Worm (Caenorhabditis elegans) whole organism, L4 larva: ENCODE results near the gene F55F10.3.

Experiments used
- F26F4.8 ChIP-seq: fragments of 200-800 bp; sonication (Bioruptor generic); conservative IDR thresholded peaks from 2 replicates; pipeline ENCODE4 v1.3.6; 2022; ENCODE audit warnings: missing genetic modification characterization, missing compliant biosample characterization
- F49E8.2 ChIP-seq: sonication (generic microtip); optimal IDR thresholded peaks from 2 replicates; lab custom pipeline; 2016; ENCODE audit warnings: missing compliant biosample characterization, mild to moderate bottlenecking, missing genetic modification characterization, borderline replicate concordance
- T20F7.1 ChIP-seq: fragments of 200-800 bp; sonication (Bioruptor generic); optimal IDR thresholded peaks from 2 replicates; lab custom pipeline; 2018; ENCODE audit warnings: mild to moderate bottlenecking, missing genetic modification characterization, missing compliant biosample characterization
- Y48G9A.11 ChIP-seq: fragments of 200-800 bp; sonication (Bioruptor generic); IDR thresholded peaks from 2 replicates; pipeline ENCODE4 v1.3.6; 2022; ENCODE audit warnings: missing genetic modification reagents, missing genetic modification characterization, missing compliant biosample characterization
- Y75B8A.6 ChIP-seq: fragments of 200-800 bp; sonication (Bioruptor generic); IDR thresholded peaks from 2 replicates; pipeline ENCODE4 v1.3.6; 2022; ENCODE audit warnings: missing genetic modification reagents, missing genetic modification characterization, missing compliant biosample characterization
- aha-1 ChIP-seq: fragments of 150-350 bp; peaks from one replicate; lab custom pipeline; 2014; ENCODE audit warnings: missing biosample characterization, missing genetic modification characterization
- attf-4 ChIP-seq: sonication (generic microtip); optimal IDR thresholded peaks from 3 replicates; lab custom pipeline; 2017; ENCODE audit warnings: missing biosample characterization, missing genetic modification characterization
- ceh-28 ChIP-seq: fragments of 150-350 bp; optimal IDR thresholded peaks from 2 replicates; lab custom pipeline; 2014; ENCODE audit warnings: missing biosample characterization, missing genetic modification reagents, missing genetic modification characterization
- daf-12 ChIP-seq: fragments of 150-350 bp; optimal IDR thresholded peaks from 2 replicates; lab custom pipeline; 2014; ENCODE audit warnings: missing biosample characterization, missing genetic modification reagents, missing genetic modification characterization
- dmd-6 ChIP-seq: fragments of 200-800 bp; sonication (Bioruptor generic); IDR thresholded peaks from 2 replicates; pipeline ENCODE4 v1.3.6; 2022; ENCODE audit warnings: missing genetic modification reagents, missing genetic modification characterization, missing compliant biosample characterization
- duxl-1 ChIP-seq: sonication (generic microtip); optimal IDR thresholded peaks from 2 replicates; lab custom pipeline; 2016; ENCODE audit warnings: mild to moderate bottlenecking, missing genetic modification characterization, moderate library complexity, missing compliant biosample characterization; ENCODE audit not compliant: poor library complexity
- gei-8 ChIP-seq: fragments of 200-800 bp; sonication (Bioruptor generic); optimal IDR thresholded peaks from 2 replicates; lab custom pipeline; 2018; ENCODE audit warnings: mild to moderate bottlenecking, missing genetic modification characterization, missing compliant biosample characterization
- hif-1 ChIP-seq, 2 experiments: sonication (generic microtip); optimal IDR thresholded peaks; 2 replicates each; lab custom pipeline; 2016 to 2017; ENCODE audit warnings: missing compliant biosample characterization in 2 of 2, missing genetic modification characterization in 2 of 2, missing genetic modification reagents in 2 of 2, missing genotype in 2 of 2, mild to moderate bottlenecking in 1 of 2
- hlh-11 ChIP-seq: fragments of 200-800 bp; sonication (Bioruptor generic); optimal IDR thresholded peaks from 2 replicates; lab custom pipeline; 2018; ENCODE audit warnings: mild to moderate bottlenecking, missing genetic modification characterization, missing compliant biosample characterization
- lim-7 ChIP-seq: fragments of 200-800 bp; sonication (Bioruptor generic); IDR thresholded peaks from 2 replicates; pipeline ENCODE4 v1.3.6; 2022; ENCODE audit warnings: missing genetic modification characterization, missing compliant biosample characterization
- lin-38 ChIP-seq: fragments of 200-800 bp; sonication (Bioruptor generic); IDR thresholded peaks from 2 replicates; pipeline ENCODE4 v1.3.6; 2022; ENCODE audit warnings: missing genetic modification reagents, missing genetic modification characterization, missing compliant biosample characterization
- madf-5 ChIP-seq, 2 experiments: fragments of 200-800 bp; sonication (Bioruptor generic); IDR thresholded peaks; 2 replicates each; pipeline ENCODE4 v1.3.6; 2022; ENCODE audit warnings: missing compliant biosample characterization in 2 of 2, missing genetic modification characterization in 2 of 2
- mdl-1 ChIP-seq, 2 experiments: fragments of 150-350 bp in 1 of 2; sonication (generic microtip) in 1 of 2; optimal IDR thresholded peaks; 2 replicates each; lab custom pipeline; 2014 to 2017; ENCODE audit warnings: missing biosample characterization in 2 of 2, missing genetic modification characterization in 2 of 2
- mes-2 ChIP-seq: sonication (generic microtip); optimal IDR thresholded peaks from 2 replicates; lab custom pipeline; 2016; ENCODE audit warnings: missing genotype, mild to moderate bottlenecking, missing genetic modification characterization, missing compliant biosample characterization; ENCODE audit not compliant: poor library complexity, severe bottlenecking
- nhr-102 ChIP-seq: sonication (generic microtip); optimal IDR thresholded peaks from 2 replicates; lab custom pipeline; 2016; ENCODE audit warnings: mild to moderate bottlenecking, missing genetic modification characterization, moderate library complexity, missing compliant biosample characterization
- nhr-41 ChIP-seq: fragments of 200-800 bp; sonication (Bioruptor generic); IDR thresholded peaks from 2 replicates; pipeline ENCODE4 v1.3.6; 2022; ENCODE audit warnings: missing genetic modification reagents, missing genetic modification characterization, missing compliant biosample characterization
- nhr-48 ChIP-seq: sonication (generic microtip); optimal IDR thresholded peaks from 2 replicates; lab custom pipeline; 2016; ENCODE audit warnings: mild to moderate bottlenecking, missing genetic modification characterization, missing compliant biosample characterization
- nhr-77 ChIP-seq: fragments of 150-350 bp; optimal IDR thresholded peaks from 2 replicates; lab custom pipeline; 2014; ENCODE audit warnings: missing biosample characterization, missing genetic modification characterization
- pha-4 ChIP-seq, 2 experiments: fragments of 150-350 bp in 1 of 2; fragments of 200-800 bp in 1 of 2; sonication (Bioruptor generic) in 1 of 2; IDR thresholded peaks in 1 of 2; optimal IDR thresholded peaks in 1 of 2; 2 replicates each; pipeline versions ENCODE4 v1.3.6 to Lab custom; 2014 to 2022; ENCODE audit warnings: missing genetic modification characterization in 2 of 2, missing genetic modification reagents in 2 of 2, missing biosample characterization in 1 of 2, missing compliant biosample characterization in 1 of 2
- php-3 ChIP-seq: fragments of 200-800 bp; sonication (Bioruptor generic); IDR thresholded peaks from 2 replicates; pipeline ENCODE4 v1.3.6; 2022; ENCODE audit warnings: missing genetic modification reagents, missing genetic modification characterization, missing compliant biosample characterization
- rbr-2 ChIP-seq: sonication (generic microtip); optimal IDR thresholded peaks from 2 replicates; lab custom pipeline; 2016; ENCODE audit warnings: missing genotype, missing genetic modification characterization, missing compliant biosample characterization
- set-16 ChIP-seq: fragments of 200-800 bp; sonication (Bioruptor generic); IDR thresholded peaks from 2 replicates; pipeline ENCODE4 v1.3.6; 2022; ENCODE audit warnings: missing genetic modification reagents, missing genetic modification characterization, missing compliant biosample characterization
- snpc-1.2 ChIP-seq: fragments of 200-800 bp; sonication (Bioruptor generic); IDR thresholded peaks from 2 replicates; pipeline ENCODE4 v1.3.6; 2022; ENCODE audit warnings: missing genetic modification reagents, missing genetic modification characterization, missing compliant biosample characterization
- snpc-4 ChIP-seq: fragments of 150-350 bp; optimal IDR thresholded peaks from 2 replicates; lab custom pipeline; 2014; ENCODE audit warnings: missing biosample characterization, missing genetic modification characterization
- tag-97 ChIP-seq: fragments of 200-800 bp; sonication (Bioruptor generic); IDR thresholded peaks from 2 replicates; pipeline ENCODE4 v1.3.6; 2022; ENCODE audit warnings: missing genetic modification characterization, missing compliant biosample characterization
- unc-130 ChIP-seq: sonication (generic microtip); optimal IDR thresholded peaks from 2 replicates; lab custom pipeline; 2016; ENCODE audit warnings: missing genetic modification reagents, missing genetic modification characterization, missing compliant biosample characterization
- unc-62 ChIP-seq, 3 experiments: fragments of 150-350 bp in 1 of 3; sonication (generic microtip); optimal IDR thresholded peaks in 2 of 3; peaks in 1 of 3; 1 replicate in 1 of 3; 2 replicates in 2 of 3; lab custom pipeline; 2014 to 2017; ENCODE audit warnings: missing biosample characterization in 3 of 3, missing genetic modification characterization in 3 of 3, missing genetic modification reagents in 3 of 3, missing genotype in 1 of 3

Gene F55F10.3

DNA sequence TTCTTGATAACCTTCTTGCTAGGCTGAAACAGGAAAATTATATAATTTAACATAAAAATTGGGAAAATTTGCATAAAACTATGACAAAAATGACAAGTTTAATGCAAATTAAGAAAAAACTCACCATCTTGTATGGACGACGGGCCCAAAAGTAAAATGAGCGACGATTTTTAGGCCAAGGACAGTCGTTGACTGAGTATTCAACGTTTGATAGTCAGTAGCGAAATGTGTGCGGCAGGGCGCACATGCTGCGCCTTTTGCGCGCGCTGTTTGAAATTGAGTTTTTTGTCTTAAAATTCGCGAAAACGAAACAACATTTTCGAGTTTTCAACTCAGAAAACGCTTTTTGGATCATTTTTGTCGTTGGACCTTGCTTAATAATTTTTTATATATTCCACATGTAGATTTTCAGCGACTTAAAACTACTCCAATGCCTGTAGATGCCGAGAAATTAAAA lies 30.7 kb downstream of the F55F10.3 start, which contains the start of the genes rpl-7A and set-21 (continued):
- TF ChIP-seq Y75B8A.6 (GFP tag; lab: Robert Waterston, UW) = peak; percentile 95
- 0 out of 2 replicates have a peak, but pooled peaks have one; percentile 26 for TF ChIP-seq tag-97 (GFP tag; lab: Robert Waterston, UW)
- peak; percentile 94 for TF ChIP-seq nhr-41 (GFP tag; lab: Robert Waterston, UW)
- peak; percentile 31; the same call in 1 of the 2 replicates for TF ChIP-seq set-16 (GFP tag; lab: Robert Waterston, UW)
- TF ChIP-seq snpc-4 (tag; lab: Kevin White, UChicago) = no peak
- no peak for TF ChIP-seq attf-4
- TF ChIP-seq T20F7.1 (GFP tag; lab: Kevin White, UChicago) = peak; percentile 93
- peak; percentile 94 for TF ChIP-seq hlh-11
- peak; percentile 84 for TF ChIP-seq nhr-48 (tag; lab: Kevin White, UChicago)
- TF ChIP-seq rbr-2 (tag; lab: Kevin White, UChicago) = peak; percentile 98

DNA sequence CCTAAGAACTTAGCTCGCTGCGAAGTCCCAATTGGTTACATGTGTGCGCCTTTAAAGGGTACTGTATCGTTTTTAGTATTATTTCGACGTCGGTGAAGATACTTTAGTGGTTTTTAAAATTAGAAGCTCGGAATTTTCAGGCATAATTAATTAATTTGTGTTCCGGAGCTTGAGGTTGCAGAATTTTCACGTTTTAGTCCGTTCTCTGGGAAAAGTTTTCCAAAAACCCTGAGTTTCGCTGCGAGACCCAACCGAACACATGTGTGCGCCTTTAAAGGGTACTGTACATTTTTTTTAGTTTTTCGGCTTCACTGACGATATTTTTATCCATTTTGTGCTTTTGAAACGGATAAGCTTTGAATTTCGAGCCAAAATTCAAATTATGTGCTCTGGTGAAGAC lies 33.7 kb downstream of the F55F10.3 start:
- TF ChIP-seq gei-8 (no peak), F49E8.2 (peak; percentile 74), unc-130 (peak; percentile 22), Y48G9A.11 (GFP tag; lab: Robert Waterston, UW) (peak; percentile 53; the same call in 1 of the 2 replicates), lim-7 (no peak), snpc-1.2 (peak; percentile 66; the same call in 1 of the 2 replicates), lin-38 (GFP tag; lab: Robert Waterston, UW) (peak; percentile 73)

DNA sequence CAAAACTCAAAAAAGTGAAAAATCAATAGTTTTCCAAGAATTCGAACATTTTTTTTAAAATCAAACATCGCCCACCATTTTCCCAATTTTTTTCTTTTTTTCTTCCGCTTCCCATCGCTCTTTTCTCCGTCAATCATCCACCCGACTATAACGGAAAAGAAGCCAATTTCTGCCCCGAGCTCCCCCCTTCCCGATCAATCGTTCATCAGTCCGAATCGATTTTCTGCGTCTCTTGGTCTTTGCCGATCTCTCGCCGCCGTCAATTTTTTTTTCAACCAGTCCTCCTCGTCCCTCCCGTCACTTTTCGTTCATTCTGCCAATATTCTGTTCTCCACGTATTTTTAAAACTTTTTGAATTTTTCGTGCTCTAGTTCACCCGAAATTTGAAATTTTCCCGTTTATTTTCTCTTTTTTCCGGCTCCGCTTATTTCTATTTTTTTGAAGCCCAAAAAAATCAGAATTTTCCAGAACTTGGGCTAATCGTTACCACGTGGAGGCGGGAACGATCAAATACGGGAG lies 34.2 kb downstream of the F55F10.3 start, which contains the start of gene ell-1:
ell-1 (plus strand) TSS at position 469 of the 519 bp plus-strand sequence.
- TF ChIP-seq hlh-11 = peak; percentile 16
- TF ChIP-seq ceh-28 (tag; lab: Kevin White, UChicago) = no peak
- no peak for TF ChIP-seq lim-7
- peak; percentile 65 for TF ChIP-seq dmd-6
- TF ChIP-seq mes-2 (tag; lab: Kevin White, UChicago) = peak; percentile 1
- TF ChIP-seq set-16 (GFP tag; lab: Robert Waterston, UW) = peak; percentile 30; the same call in 1 of the 2 replicates
- no peak for TF ChIP-seq F26F4.8
- TF ChIP-seq duxl-1 (tag; lab: Kevin White, UChicago) = no peak
- TF ChIP-seq pha-4 (GFP tag; IDR thresholded peaks at IDR 0.05; lab: Robert Waterston, UW) = no peak
- TF ChIP-seq pha-4 (tag; optimal IDR thresholded peaks at IDR 0.05; lab: Kevin White, UChicago) = no peak
- peak in 1 of 2 experiments; percentile 88 for TF ChIP-seq unc-62 (GFP tag; optimal IDR thresholded peaks at IDR 0.05 in 1 of 2; lab: Kevin White, UChicago)
- no peak for TF ChIP-seq unc-62 (tag; optimal IDR thresholded peaks at IDR 0.05; lab: Kevin White, UChicago)
- no peak for TF ChIP-seq daf-12 (tag; lab: Kevin White, UChicago)

DNA sequence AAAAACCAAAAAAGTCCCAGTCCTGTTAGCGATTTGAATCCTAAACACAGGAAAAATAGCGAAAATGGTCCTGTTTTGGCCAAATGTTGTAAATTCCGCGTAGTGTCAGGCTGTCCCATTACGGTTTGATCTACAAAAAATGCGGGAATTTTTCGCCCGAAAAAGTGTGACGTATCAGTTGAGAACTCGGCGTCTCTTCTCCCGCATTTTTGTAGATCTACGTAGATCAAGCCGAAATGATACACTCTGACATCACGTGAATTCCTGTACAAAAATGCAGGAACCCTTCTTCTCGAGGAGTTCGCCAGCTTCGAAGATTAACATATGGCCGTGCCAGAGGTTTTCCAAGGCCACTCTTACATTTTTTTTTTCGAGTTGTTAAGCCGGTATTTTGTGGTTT lies 35.8 kb downstream of the F55F10.3 start:
- TF ChIP-seq mdl-1 (tag; optimal IDR thresholded peaks at IDR 0.05; lab: Kevin White, UChicago) (no peak), nhr-102 (tag; lab: Kevin White, UChicago) (no peak), php-3 (no peak), hif-1 (tag; optimal IDR thresholded peaks at IDR 0.05; lab: Kevin White, UChicago) (no peak), nhr-77 (no peak), aha-1 (peak; percentile 91), madf-5 (GFP tag; IDR thresholded peaks at IDR 0.05; lab: Robert Waterston, UW) (no peak)
